Worm (Caenorhabditis elegans) whole organism, mixed stage, embryonic: ENCODE measurements around the gene ethe-1.

Experiments
- M03D4.4 ChIP-seq: sonication (generic microtip); optimal IDR thresholded peaks from 2 replicates; lab custom pipeline; 2017; ENCODE audit warnings: mild to moderate bottlenecking, missing genetic modification characterization, missing compliant biosample characterization
- bed-3 ChIP-seq: fragments of 200-800 bp; sonication (Bioruptor generic); optimal IDR thresholded peaks from 3 replicates; lab custom pipeline; 2018; ENCODE audit warnings: mild to moderate bottlenecking, missing genetic modification characterization, moderate library complexity, missing compliant biosample characterization
- blmp-1 ChIP-seq: fragments of 150-350 bp; optimal IDR thresholded peaks from 2 replicates; lab custom pipeline; 2014; ENCODE audit warnings: missing biosample characterization, missing genetic modification characterization
- ceh-39 ChIP-seq: fragments of 150-350 bp; optimal IDR thresholded peaks from 2 replicates; lab custom pipeline; 2014; ENCODE audit warnings: missing biosample characterization, missing genetic modification characterization
- ceh-43 ChIP-seq: fragments of 200-800 bp; sonication (Bioruptor generic); optimal IDR thresholded peaks from 2 replicates; lab custom pipeline; 2018; ENCODE audit warnings: mild to moderate bottlenecking, missing genetic modification characterization, moderate library complexity, missing compliant biosample characterization
- ceh-83 ChIP-seq: fragments of 200-800 bp; sonication (Bioruptor generic); optimal IDR thresholded peaks from 2 replicates; lab custom pipeline; 2018; ENCODE audit warnings: mild to moderate bottlenecking, missing genetic modification characterization, missing compliant biosample characterization
- ces-1 ChIP-seq: fragments of 150-350 bp; optimal IDR thresholded peaks from 2 replicates; lab custom pipeline; 2014; ENCODE audit warnings: missing biosample characterization, missing genetic modification reagents, missing genetic modification characterization
- cnd-1 ChIP-seq: fragments of 200-800 bp; sonication (Bioruptor generic); optimal IDR thresholded peaks from 2 replicates; lab custom pipeline; 2018; ENCODE audit warnings: mild to moderate bottlenecking, missing genetic modification characterization, missing compliant biosample characterization
- drap-1 ChIP-seq: fragments of 200-800 bp; sonication (Bioruptor generic); optimal IDR thresholded peaks from 3 replicates; lab custom pipeline; 2018; ENCODE audit warnings: mild to moderate bottlenecking, missing genetic modification characterization, missing compliant biosample characterization
- elt-1 ChIP-seq: sonication (generic microtip); optimal IDR thresholded peaks from 2 replicates; lab custom pipeline; 2017; ENCODE audit warnings: missing genetic modification characterization, mild to moderate bottlenecking, missing compliant biosample characterization, antibody characterized with exemption, moderate library complexity, borderline replicate concordance; ENCODE audit not compliant: insufficient read depth
- elt-3 ChIP-seq: fragments of 150-350 bp; optimal IDR thresholded peaks from 2 replicates; lab custom pipeline; 2014; ENCODE audit warnings: missing biosample characterization, missing genetic modification characterization
- ham-2 ChIP-seq: fragments of 200-800 bp; sonication (Bioruptor generic); optimal IDR thresholded peaks from 2 replicates; lab custom pipeline; 2018; ENCODE audit warnings: mild to moderate bottlenecking, missing genetic modification characterization, missing compliant biosample characterization
- hlh-1 ChIP-seq: fragments of 150-350 bp; optimal IDR thresholded peaks from 2 replicates; lab custom pipeline; 2014; ENCODE audit warnings: missing biosample characterization, missing genetic modification reagents, missing genetic modification characterization
- lin-13 ChIP-seq: fragments of 150-350 bp; optimal IDR thresholded peaks from 2 replicates; lab custom pipeline; 2014; ENCODE audit warnings: missing biosample characterization, missing genetic modification characterization
- lin-32 ChIP-seq: fragments of 200-800 bp; sonication (Bioruptor generic); optimal IDR thresholded peaks from 2 replicates; lab custom pipeline; 2018; ENCODE audit warnings: mild to moderate bottlenecking, missing genetic modification characterization, missing compliant biosample characterization
- mab-5 ChIP-seq: fragments of 150-350 bp; optimal IDR thresholded peaks from 2 replicates; lab custom pipeline; 2014; ENCODE audit warnings: missing biosample characterization, missing genetic modification characterization
- mep-1 ChIP-seq: fragments of 150-350 bp; optimal IDR thresholded peaks from 2 replicates; lab custom pipeline; 2017; ENCODE audit warnings: missing biosample characterization, missing genetic modification reagents, missing genetic modification characterization, inconsistent platforms
- mls-2 ChIP-seq: sonication (generic microtip); optimal IDR thresholded peaks from 2 replicates; lab custom pipeline; 2016; ENCODE audit warnings: mild to moderate bottlenecking, missing genetic modification characterization, moderate library complexity, missing compliant biosample characterization
- nhr-12 ChIP-seq: fragments of 150-350 bp; optimal IDR thresholded peaks from 2 replicates; lab custom pipeline; 2014; ENCODE audit warnings: missing biosample characterization, missing genetic modification characterization
- nhr-2 ChIP-seq: fragments of 150-350 bp; optimal IDR thresholded peaks from 2 replicates; lab custom pipeline; 2014; ENCODE audit warnings: missing biosample characterization, missing genetic modification characterization
- nhr-237 ChIP-seq: fragments of 150-350 bp; optimal IDR thresholded peaks from 2 replicates; lab custom pipeline; 2014; ENCODE audit warnings: missing biosample characterization, missing genetic modification characterization
- nhr-28 ChIP-seq: fragments of 150-350 bp; optimal IDR thresholded peaks from 2 replicates; lab custom pipeline; 2014; ENCODE audit warnings: missing biosample characterization, missing genetic modification characterization
- nhr-76 ChIP-seq: sonication (generic microtip); optimal IDR thresholded peaks from 2 replicates; lab custom pipeline; 2017; ENCODE audit warnings: missing biosample characterization, missing genetic modification characterization
- snpc-4 ChIP-seq: fragments of 150-350 bp; optimal IDR thresholded peaks from 2 replicates; lab custom pipeline; 2014; ENCODE audit warnings: missing biosample characterization, missing genetic modification characterization
- sptf-1 ChIP-seq: sonication (generic microtip); optimal IDR thresholded peaks from 2 replicates; lab custom pipeline; 2017; ENCODE audit warnings: mild to moderate bottlenecking, missing genetic modification characterization, moderate library complexity, missing compliant biosample characterization
- tbx-8 ChIP-seq: fragments of 200-800 bp; sonication (Bioruptor generic); optimal IDR thresholded peaks from 2 replicates; lab custom pipeline; 2018; ENCODE audit warnings: mild to moderate bottlenecking, missing genetic modification characterization, moderate library complexity, missing compliant biosample characterization
- unc-120 ChIP-seq: sonication (generic microtip); optimal IDR thresholded peaks from 2 replicates; lab custom pipeline; 2017; ENCODE audit warnings: missing genetic modification characterization, missing compliant biosample characterization; ENCODE audit not compliant: poor library complexity, severe bottlenecking
- unc-39 ChIP-seq: fragments of 150-350 bp; optimal IDR thresholded peaks from 2 replicates; lab custom pipeline; 2014; ENCODE audit warnings: missing biosample characterization, missing genetic modification characterization
- unc-62 ChIP-seq: fragments of 150-350 bp; optimal IDR thresholded peaks from 2 replicates; lab custom pipeline; 2014; ENCODE audit warnings: missing biosample characterization, missing genetic modification reagents, missing genetic modification characterization
- ztf-11 ChIP-seq: fragments of 150-350 bp; optimal IDR thresholded peaks from 2 replicates; lab custom pipeline; 2014; ENCODE audit warnings: missing biosample characterization, missing genetic modification characterization

ethe-1 gene

DNA sequence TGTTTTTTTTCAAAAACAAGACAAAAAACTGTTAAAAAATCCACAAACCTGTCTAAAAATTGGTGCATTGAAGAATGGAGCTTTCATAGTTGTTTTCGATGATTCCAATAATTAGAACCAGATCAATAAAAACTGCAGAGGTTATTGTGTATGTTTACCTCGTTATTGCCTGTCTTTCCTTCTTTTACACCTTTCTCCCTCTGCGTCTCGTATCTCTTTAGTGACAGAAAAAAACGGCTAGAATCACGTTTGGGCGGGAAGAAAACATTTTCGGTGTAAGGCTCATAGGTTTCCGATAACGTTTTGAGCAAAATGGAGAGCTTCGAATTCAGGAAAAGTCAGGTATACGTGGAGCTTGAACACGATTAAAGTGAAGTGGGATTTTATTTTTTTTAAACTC is at the start of gene ethe-1:
ethe-1 (minus strand) TSS at position 150 of the 400 bp plus-strand sequence.
- TF ChIP-seq ceh-39 (tag; lab: Kevin White, UChicago), result no peak
- TF ChIP-seq ces-1 (GFP tag; lab: Kevin White, UChicago), result no peak
- TF ChIP-seq mls-2 (tag; lab: Kevin White, UChicago), result no peak
- no peak for TF ChIP-seq nhr-237
- no peak for TF ChIP-seq ceh-43 (GFP tag; lab: Kevin White, UChicago)
- no peak for TF ChIP-seq hlh-1 (tag; lab: Kevin White, UChicago)
- TF ChIP-seq nhr-76 (tag; lab: Kevin White, UChicago), result no peak

DNA sequence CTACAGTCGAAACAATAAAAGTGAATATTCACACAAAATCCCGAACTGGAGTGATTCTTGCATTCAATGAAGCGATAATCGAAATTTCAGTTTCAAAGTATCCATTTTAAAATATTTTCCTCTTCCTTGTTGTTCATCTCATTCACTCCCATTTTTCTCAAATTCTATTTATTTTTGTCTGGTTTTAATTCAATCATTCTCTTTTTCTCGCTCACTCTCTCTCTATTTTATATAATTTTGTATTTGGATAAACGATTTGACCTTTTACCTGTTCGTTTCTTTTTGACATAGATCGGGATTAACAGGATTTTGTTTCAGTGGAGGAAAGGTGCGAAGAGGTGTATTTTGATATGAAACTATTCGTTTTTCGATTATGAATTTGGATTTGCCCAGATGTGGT is 37.4 kb upstream of the ethe-1 start, which contains the start of gene T05A1.5:
T05A1.5 (plus strand) TSS at position 301 of the 400 bp plus-strand sequence.
- TF ChIP-seq mls-2 (tag; lab: Kevin White, UChicago) (no peak), snpc-4 (tag; lab: Kevin White, UChicago) (no peak), nhr-12 (no peak), ham-2 (GFP tag; lab: Kevin White, UChicago) (no peak), cnd-1 (tag; lab: Kevin White, UChicago) (no peak), nhr-2 (no peak), mab-5 (tag; lab: Kevin White, UChicago) (no peak), drap-1 (no peak), tbx-8 (no peak), sptf-1 (tag; lab: Kevin White, UChicago) (no peak), ztf-11 (no peak), nhr-28 (tag; lab: Kevin White, UChicago) (no peak), nhr-76 (tag; lab: Kevin White, UChicago) (no peak), lin-13 (tag; lab: Kevin White, UChicago) (no peak), lin-32 (GFP tag; lab: Kevin White, UChicago) (no peak), bed-3 (GFP tag; lab: Kevin White, UChicago) (no peak)

DNA sequence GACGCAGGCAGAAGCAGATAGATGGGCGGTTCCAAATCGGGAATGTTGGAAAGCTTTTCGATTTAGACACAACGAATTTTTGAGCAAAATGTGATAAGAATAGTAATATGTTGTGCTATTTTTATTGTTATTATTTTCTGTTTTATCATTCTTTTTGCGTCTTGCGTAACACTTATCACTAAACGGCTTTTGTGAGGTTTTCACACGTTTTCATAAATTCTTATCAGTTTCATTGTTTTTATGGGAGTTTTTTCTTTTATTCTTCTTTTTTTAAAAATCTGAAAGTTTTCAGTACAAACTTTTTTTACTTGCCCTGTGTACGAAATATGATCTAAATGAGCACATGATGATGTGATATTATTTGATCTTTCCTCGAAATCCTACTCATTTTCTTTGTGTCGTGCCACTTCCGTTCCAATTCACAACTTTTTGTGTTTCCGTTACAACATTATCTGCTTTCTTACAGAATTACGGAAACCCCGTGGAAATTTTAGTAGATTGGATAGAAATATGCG is 31.8 kb upstream of the ethe-1 start, which contains the start of gene fbl-1:
fbl-1 (plus strand) TSS at position 465 of the 515 bp plus-strand sequence.
- TF ChIP-seq snpc-4 (tag; lab: Kevin White, UChicago) (no peak), blmp-1 (tag; lab: Kevin White, UChicago) (no peak), unc-39 (tag; lab: Kevin White, UChicago) (no peak), drap-1 (no peak), tbx-8 (no peak), mls-2 (tag; lab: Kevin White, UChicago) (no peak), nhr-12 (no peak), unc-120 (tag; lab: Kevin White, UChicago) (no peak), unc-62 (GFP tag; lab: Kevin White, UChicago) (no peak)

DNA sequence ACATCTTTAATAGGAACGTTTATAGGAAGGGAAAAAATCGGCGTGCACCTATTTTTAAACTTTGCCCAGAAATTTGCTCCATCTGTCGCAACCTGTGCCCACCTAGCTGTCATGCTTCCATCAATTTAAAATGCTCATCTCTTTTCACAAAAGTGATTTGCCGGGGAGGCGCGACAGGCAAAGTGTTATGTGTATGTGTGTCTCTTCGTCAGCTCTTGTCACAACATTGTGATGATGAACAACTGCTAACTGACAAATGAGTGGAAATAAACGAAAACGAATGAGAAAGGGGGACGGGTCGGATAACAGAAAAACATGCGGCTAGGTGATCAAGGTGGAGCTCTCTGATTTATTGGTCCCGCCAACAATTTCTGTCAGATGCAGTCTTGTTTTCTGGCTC is 29.7 kb upstream of the ethe-1 start:
- TF ChIP-seq ceh-39 (tag; lab: Kevin White, UChicago) (no peak), unc-62 (GFP tag; lab: Kevin White, UChicago) (peak; percentile 98), hlh-1 (tag; lab: Kevin White, UChicago) (peak; percentile 91), bed-3 (GFP tag; lab: Kevin White, UChicago) (no peak)

DNA sequence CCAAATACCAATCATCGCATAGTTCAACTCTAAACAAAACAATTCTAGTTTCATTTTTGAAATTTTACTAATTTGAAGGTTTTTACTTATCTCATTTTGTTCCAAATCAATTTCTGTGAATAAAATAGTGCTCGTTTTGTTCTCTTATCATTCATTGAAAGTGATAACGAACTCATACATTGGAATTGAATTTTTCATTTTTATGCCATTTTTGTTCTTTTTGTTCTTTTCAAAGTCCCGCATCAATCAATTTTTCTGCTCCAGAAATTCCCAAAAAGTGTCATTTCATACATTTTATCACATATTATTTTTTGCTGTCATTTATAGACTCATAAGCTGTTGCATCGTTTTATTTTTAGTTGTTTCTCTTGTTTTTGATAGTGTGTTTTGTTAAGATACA is 28.9 kb upstream of the ethe-1 start:
- TF ChIP-seq blmp-1 (tag; lab: Kevin White, UChicago) (no peak), elt-1 (tag; lab: Kevin White, UChicago) (no peak), elt-3 (tag; lab: Kevin White, UChicago) (no peak)
- TF ChIP-seq, all 35 proteins: peak for 0

DNA sequence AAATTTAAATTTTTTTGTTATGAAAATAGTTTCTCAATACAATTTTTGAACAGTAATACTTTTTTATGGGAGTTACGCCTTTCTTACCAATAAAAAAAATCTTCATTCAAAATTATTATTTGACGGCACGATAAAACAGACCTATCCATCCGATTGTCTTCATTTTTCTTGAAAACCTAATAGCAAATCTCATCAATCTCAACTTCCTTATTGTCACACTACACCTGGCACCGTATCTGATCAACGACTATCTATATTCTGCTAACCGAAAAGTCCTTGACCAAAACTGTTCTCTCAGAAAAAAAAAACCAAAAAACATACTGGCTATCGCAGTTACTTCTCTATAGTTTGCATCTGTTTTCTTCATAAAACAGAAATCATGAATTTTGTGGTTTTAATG is 27.6 kb upstream of the ethe-1 start:
- no peak for TF ChIP-seq ceh-39 (tag; lab: Kevin White, UChicago)
- no peak for TF ChIP-seq ceh-43 (GFP tag; lab: Kevin White, UChicago)
- no peak for TF ChIP-seq elt-1 (tag; lab: Kevin White, UChicago)
- no peak for TF ChIP-seq bed-3 (GFP tag; lab: Kevin White, UChicago)
- TF ChIP-seq mep-1 (tag; lab: Kevin White, UChicago), result no peak
- TF ChIP-seq mab-5 (tag; lab: Kevin White, UChicago), result no peak
- TF ChIP-seq hlh-1 (tag; lab: Kevin White, UChicago), result no peak
- no peak for TF ChIP-seq unc-120 (tag; lab: Kevin White, UChicago)
- TF ChIP-seq snpc-4 (tag; lab: Kevin White, UChicago), result no peak
- TF ChIP-seq nhr-28 (tag; lab: Kevin White, UChicago), result no peak
- no peak for TF ChIP-seq ham-2 (GFP tag; lab: Kevin White, UChicago)
- TF ChIP-seq nhr-2, result no peak
- TF ChIP-seq nhr-12, result no peak
- TF ChIP-seq cnd-1 (tag; lab: Kevin White, UChicago), result no peak
- TF ChIP-seq ceh-83 (GFP tag; lab: Kevin White, UChicago), result no peak
- no peak for TF ChIP-seq unc-62 (GFP tag; lab: Kevin White, UChicago)
- no peak for TF ChIP-seq M03D4.4 (tag; lab: Kevin White, UChicago)
- no peak for TF ChIP-seq ztf-11
- no peak for TF ChIP-seq mls-2 (tag; lab: Kevin White, UChicago)
- TF ChIP-seq tbx-8, result no peak
